Worm (Caenorhabditis elegans): Measurements from ENCODE around the gene F55A11.6.
A peak's percentile ranks its signal among the peaks of the same experiment; 100 is the strongest.

The F55A11.6 gene

DNA sequence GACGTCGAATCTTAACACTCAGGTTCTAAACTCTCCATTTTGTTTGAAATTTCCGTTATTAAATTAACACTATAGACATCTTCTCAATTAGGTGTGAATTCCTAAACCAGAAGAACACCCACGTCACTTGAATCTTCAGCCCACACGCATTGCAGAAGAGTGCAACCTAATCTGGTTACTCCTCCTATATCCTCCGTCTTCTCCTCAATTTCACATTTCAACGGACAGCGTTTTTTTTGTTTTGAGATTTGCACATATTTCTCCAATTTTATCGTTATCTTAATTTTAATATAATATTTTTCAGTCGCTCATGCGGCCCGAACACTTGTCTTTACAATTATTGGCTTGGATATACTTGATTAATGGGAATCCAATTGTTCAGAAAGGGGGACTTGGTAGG, 19.3 kb upstream of the F55A11.6 start, which contains the start of gene smoc-1:
smoc-1 (plus strand) TSS at position 301 of the 400 bp plus-strand sequence.
- TF ChIP-seq klf-2 (GFP tag; conservative IDR thresholded peaks at IDR 0.05) (no peak), med-1 (GFP tag; optimal IDR thresholded peaks at IDR 0.05; ENCODE audit: insufficient read depth) (no peak), cog-1 (tag; optimal IDR thresholded peaks at IDR 0.05) (no peak)

DNA sequence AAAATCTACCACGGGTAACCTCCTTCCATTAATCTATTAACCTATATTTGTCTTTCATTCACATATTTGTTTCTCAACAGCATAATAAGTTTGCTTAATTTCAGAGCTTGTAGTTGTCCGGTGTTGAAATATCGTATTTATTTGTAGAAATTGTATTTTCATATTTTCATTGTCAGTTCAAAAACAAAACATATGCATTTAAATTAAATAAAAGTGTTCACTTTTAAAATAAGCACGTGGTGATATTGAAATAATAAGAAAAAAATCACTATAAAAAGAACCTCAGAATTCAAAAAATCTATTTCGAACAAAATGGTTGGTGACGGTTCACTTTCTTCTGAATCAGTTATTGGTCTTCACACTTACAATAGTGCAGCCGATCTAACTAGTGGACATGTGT, 18.0 kb upstream of the F55A11.6 start, which contains the start of gene T04F3.3:
T04F3.3 (plus strand) TSS at position 301 of the 400 bp plus-strand sequence.
- TF ChIP-seq med-1 (GFP tag; optimal IDR thresholded peaks at IDR 0.05; ENCODE audit: insufficient read depth) (no peak), ztf-29 (GFP tag; IDR thresholded peaks at IDR 0.05) (no peak), cog-1 (tag; optimal IDR thresholded peaks at IDR 0.05) (no peak), tab-1 (GFP tag; IDR thresholded peaks at IDR 0.05) (no peak), ztf-23 (GFP tag; IDR thresholded peaks at IDR 0.05) (no peak), ref-1 (GFP tag; conservative IDR thresholded peaks at IDR 0.05) (no peak), klf-2 (GFP tag; conservative IDR thresholded peaks at IDR 0.05) (no peak), flt-1 (GFP tag; IDR thresholded peaks at IDR 0.05) (no peak), T22C8.4 (GFP tag; IDR thresholded peaks at IDR 0.05) (no peak)

DNA sequence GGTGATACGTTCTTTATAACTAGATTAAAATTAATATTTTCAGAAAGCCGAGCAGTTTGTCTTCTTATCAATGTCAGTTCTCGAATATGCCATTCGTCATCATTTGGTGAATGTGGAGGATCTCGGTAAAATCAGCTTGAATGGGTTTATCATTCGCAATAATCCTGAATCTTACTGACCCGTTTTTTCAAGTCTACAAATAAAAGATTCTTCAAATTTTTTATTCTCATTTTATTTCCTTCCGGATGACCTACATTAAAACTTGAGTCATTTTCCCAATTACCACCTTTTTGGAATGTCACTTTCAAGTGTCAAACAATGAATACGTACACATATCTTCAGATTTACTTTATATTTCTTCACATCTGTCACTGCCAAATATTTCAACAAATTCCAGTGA, 16.3 kb upstream of the F55A11.6 start, which contains the start of gene T04F3.5:
T04F3.5 (plus strand) TSS at position 301 of the 400 bp plus-strand sequence.
- TF ChIP-seq med-1 (GFP tag; optimal IDR thresholded peaks at IDR 0.05; ENCODE audit: insufficient read depth) (no peak), tab-1 (GFP tag; IDR thresholded peaks at IDR 0.05) (no peak), cog-1 (tag; optimal IDR thresholded peaks at IDR 0.05) (no peak), T22C8.4 (GFP tag; IDR thresholded peaks at IDR 0.05) (no peak), ztf-23 (GFP tag; IDR thresholded peaks at IDR 0.05) (no peak), ztf-29 (GFP tag; IDR thresholded peaks at IDR 0.05) (no peak), flt-1 (GFP tag; IDR thresholded peaks at IDR 0.05) (no peak)

DNA sequence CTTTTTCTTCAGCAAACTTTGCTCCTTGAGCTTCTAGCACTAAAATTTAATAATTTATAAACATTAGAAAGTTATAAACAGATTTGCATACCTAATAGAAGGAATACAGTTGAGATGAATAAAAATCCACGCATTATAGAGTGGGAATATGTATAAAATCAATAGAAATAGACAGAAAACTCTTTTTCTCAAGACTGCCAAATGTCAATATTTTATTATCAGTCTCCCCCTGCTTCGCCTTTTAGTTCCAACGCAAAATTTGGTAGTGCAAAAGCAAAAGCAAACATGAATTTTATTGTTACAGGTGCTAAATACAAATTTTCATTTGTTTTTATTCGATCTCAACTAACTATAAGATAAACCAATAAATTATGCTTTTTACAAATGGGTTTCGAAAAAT, 13.8 kb upstream of the F55A11.6 start, which contains the start of gene T04F3.4:
T04F3.4 (minus strand) TSS at position 187 of the 400 bp plus-strand sequence.
- TF ChIP-seq ztf-29 (GFP tag; IDR thresholded peaks at IDR 0.05) (no peak), ref-1 (GFP tag; conservative IDR thresholded peaks at IDR 0.05) (no peak), klf-2 (GFP tag; conservative IDR thresholded peaks at IDR 0.05) (no peak), cog-1 (tag; optimal IDR thresholded peaks at IDR 0.05) (no peak), med-1 (GFP tag; optimal IDR thresholded peaks at IDR 0.05; ENCODE audit: insufficient read depth) (no peak), tab-1 (GFP tag; IDR thresholded peaks at IDR 0.05) (no peak), flt-1 (GFP tag; IDR thresholded peaks at IDR 0.05) (no peak), T22C8.4 (GFP tag; IDR thresholded peaks at IDR 0.05) (no peak)

DNA sequence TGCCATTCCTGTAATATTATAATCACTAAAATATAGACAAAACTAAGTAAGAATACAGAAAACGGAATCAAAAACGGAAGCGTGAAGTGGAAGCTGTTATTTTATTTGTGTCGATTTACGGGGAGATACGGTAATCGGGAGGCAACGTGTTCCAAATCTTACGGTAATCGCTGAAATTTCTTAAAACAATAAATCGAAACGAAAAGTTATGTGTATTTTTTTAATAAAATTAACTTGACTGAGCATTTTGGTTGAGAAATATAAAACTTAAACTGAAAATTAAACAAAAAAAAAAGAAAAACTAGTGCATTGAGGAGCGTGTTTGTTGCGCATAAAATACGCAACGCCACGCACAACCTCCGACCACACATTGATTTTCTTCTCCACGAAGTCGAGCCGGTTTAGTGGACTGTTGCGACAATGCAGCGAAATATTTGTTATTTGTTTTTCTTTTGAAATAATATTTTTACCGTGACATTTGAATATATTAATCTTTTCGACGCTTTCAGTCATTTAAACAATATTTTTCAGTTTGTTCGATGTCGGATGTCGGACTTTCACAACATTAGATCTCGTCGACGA, 12.2 kb upstream of the F55A11.6 start, which contains the start of the genes F55A11.1 and syx-5:
F55A11.1 (minus strand) TSS at position 13 of the 582 bp plus-strand sequence.
syx-5 (plus strand) TSS at position 532 of the 582 bp plus-strand sequence.
- TF ChIP-seq flt-1 (GFP tag; IDR thresholded peaks at IDR 0.05) (no peak), cog-1 (tag; optimal IDR thresholded peaks at IDR 0.05) (peak; percentile 62)

DNA sequence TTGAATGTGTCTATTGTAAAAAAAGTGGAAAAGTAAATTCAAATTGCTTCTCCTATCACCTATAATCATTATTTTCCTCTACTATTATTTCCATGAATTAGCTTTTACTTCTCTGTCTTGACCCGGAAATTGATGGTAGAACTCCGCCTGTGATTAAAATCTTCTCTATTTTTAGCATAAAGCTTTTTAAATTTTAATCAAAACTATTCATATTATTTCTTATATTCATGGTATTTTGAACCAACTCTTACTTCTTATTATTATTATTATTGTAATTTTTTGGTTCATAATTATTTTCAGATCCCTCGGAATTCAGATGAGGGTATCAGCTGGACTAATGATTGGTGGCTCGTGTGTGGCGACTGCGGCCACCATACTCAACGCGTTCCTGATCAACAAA, 9.6 kb upstream of the F55A11.6 start, which contains the start of gene sel-11:
sel-11 (plus strand) TSS at position 301 of the 400 bp plus-strand sequence.
- TF ChIP-seq cog-1 (tag; optimal IDR thresholded peaks at IDR 0.05) (no peak), tab-1 (GFP tag; IDR thresholded peaks at IDR 0.05) (no peak), klf-2 (GFP tag; conservative IDR thresholded peaks at IDR 0.05) (no peak), ztf-29 (GFP tag; IDR thresholded peaks at IDR 0.05) (no peak), flt-1 (GFP tag; IDR thresholded peaks at IDR 0.05) (no peak), ztf-23 (GFP tag; IDR thresholded peaks at IDR 0.05) (no peak), ref-1 (GFP tag; conservative IDR thresholded peaks at IDR 0.05) (no peak), med-1 (GFP tag; optimal IDR thresholded peaks at IDR 0.05; ENCODE audit: insufficient read depth) (no peak), T22C8.4 (GFP tag; IDR thresholded peaks at IDR 0.05) (no peak)

DNA sequence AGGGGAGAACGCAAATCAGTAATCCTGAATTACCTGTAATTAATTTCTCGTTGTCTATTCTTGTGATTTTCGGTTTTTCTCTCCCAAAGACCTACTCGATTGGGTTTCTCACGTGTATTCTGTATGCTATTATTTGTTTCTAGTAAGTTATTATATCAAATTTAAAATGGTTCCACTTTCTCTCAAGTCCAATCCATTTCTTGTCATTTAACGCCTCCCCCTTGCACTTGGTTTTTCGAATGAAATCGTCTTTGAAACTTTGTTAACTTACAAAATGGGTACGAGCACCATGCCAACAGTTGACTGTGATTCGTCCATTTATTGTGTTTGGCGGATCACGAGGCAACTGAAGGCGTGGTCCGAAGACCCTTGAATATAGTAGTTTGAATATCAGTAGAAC, 7.0 kb upstream of the F55A11.6 start:
- TF ChIP-seq cog-1 (tag; optimal IDR thresholded peaks at IDR 0.05) (no peak), klf-2 (GFP tag; conservative IDR thresholded peaks at IDR 0.05) (no peak), med-1 (GFP tag; optimal IDR thresholded peaks at IDR 0.05; ENCODE audit: insufficient read depth) (no peak), ztf-23 (GFP tag; IDR thresholded peaks at IDR 0.05) (no peak), ref-1 (GFP tag; conservative IDR thresholded peaks at IDR 0.05) (no peak)

DNA sequence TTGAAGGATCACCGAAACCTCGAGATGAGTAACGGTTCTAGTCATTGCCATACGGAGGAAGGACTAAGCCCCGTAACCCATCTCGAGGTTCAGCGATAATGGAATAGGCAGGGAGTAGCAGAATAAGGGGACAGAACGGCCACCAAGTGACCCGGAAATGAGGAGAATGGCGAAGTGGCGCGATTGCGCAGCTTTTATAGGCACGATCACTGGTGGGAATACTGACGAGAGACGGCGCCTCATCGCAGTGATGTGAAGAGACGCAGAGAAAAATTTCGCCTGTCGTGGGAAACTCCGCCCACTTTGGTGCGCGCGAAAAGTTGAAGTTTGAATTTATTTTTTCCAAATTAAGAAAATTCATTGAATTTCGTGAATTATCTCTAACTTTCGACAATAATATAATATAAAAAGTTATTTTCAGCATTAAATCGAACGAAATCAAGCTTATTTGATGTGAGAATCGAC, 6.6 kb upstream of the F55A11.6 start, which contains the start of gene F55A11.4:
F55A11.4 (plus strand) TSS at position 415 of the 465 bp plus-strand sequence.
- 0 out of 2 replicates have a peak, but pooled peaks have one; percentile 47 for TF ChIP-seq tab-1 (GFP tag; IDR thresholded peaks at IDR 0.05)
- TF ChIP-seq T22C8.4 (GFP tag; IDR thresholded peaks at IDR 0.05): no peak

DNA sequence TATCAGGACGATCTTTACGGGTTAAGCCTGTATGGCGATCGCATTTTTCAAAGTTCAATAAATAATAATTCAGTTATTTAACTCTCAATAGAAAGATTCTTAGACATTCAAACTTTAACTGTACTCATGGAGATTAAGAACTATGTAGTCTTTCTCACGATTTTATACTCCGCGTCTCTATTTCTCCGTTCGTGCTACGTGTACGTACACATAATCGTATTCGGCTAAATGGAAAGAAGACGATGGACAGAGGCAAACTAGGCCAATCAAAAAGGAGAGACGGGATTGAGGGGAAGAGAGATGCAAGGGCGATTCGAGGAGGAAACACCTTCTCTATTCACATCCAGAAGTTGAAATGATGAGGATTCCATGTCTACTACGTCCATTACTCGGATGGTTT, 3.2 kb upstream of the F55A11.6 start, which contains the start of gene bus-18:
bus-18 (plus strand) TSS at position 301 of the 400 bp plus-strand sequence.
- TF ChIP-seq ztf-23 (GFP tag; IDR thresholded peaks at IDR 0.05): no peak
- no peak for TF ChIP-seq ztf-29 (GFP tag; IDR thresholded peaks at IDR 0.05)
- TF ChIP-seq tab-1 (GFP tag; IDR thresholded peaks at IDR 0.05): no peak
- no peak for TF ChIP-seq flt-1 (GFP tag; IDR thresholded peaks at IDR 0.05)
- TF ChIP-seq cog-1 (tag; optimal IDR thresholded peaks at IDR 0.05): no peak
- no peak for TF ChIP-seq med-1 (GFP tag; optimal IDR thresholded peaks at IDR 0.05; ENCODE audit: insufficient read depth)
- TF ChIP-seq ref-1 (GFP tag; conservative IDR thresholded peaks at IDR 0.05): no peak
- TF ChIP-seq T22C8.4 (GFP tag; IDR thresholded peaks at IDR 0.05): no peak
- TF ChIP-seq klf-2 (GFP tag; conservative IDR thresholded peaks at IDR 0.05): no peak

DNA sequence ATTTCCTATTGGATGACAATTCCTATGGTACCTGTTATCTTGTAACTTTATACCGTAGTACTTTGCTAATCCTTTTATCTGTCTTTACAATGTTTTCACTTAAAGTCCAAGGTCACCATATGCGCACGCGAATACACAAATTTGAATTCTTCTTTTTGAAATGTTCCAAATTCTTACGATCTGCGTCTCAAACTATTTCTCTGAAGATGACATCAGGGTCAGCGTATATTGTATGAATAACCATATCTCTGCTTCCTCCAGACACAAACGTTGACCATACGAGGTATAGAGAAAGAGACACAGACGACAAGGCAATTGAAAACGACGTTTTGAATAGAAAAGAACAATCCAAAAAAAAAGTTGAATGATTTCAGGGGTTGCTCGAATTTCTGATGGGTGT, 2.7 kb upstream of the F55A11.6 start:
- TF ChIP-seq med-1 (GFP tag; optimal IDR thresholded peaks at IDR 0.05; ENCODE audit: insufficient read depth) (no peak), klf-2 (GFP tag; conservative IDR thresholded peaks at IDR 0.05) (no peak), ztf-29 (GFP tag; IDR thresholded peaks at IDR 0.05) (no peak), cog-1 (tag; optimal IDR thresholded peaks at IDR 0.05) (no peak), ztf-23 (GFP tag; IDR thresholded peaks at IDR 0.05) (no peak), flt-1 (GFP tag; IDR thresholded peaks at IDR 0.05) (no peak), T22C8.4 (GFP tag; IDR thresholded peaks at IDR 0.05) (no peak), ref-1 (GFP tag; conservative IDR thresholded peaks at IDR 0.05) (no peak), tab-1 (GFP tag; IDR thresholded peaks at IDR 0.05) (no peak)
